Worm (Caenorhabditis elegans): ENCODE measurements around the gene taf-6.2.

DNA sequence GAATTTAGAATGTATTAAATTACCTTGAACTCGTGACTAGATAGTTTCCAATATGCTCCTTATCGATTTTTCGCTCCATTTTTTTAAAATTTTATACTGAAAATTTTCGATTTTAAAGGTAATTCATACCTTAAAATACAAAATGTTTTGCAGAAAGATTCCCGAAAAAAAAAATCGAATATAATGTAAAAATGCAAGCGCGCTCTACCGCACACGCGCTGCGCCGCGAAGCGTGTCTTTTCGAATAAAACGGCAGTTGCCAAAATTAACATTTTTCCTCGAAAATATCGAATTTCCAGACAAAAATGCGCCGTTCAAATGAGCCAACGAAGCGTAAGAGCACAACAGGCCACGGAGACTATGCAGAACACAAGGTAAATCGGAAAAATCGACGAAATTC, at the start of gene taf-6.2, which contains the start of gene Y37E11AL.3:
- TF ChIP-seq alr-1 (tag; optimal IDR thresholded peaks at IDR 0.05): no peak
- peak; percentile 93 for TF ChIP-seq gmeb-1 (tag; optimal IDR thresholded peaks at IDR 0.05)
- no peak for TF ChIP-seq aly-2 (tag; optimal IDR thresholded peaks at IDR 0.05)
- no peak for TF ChIP-seq nhr-77 (tag; optimal IDR thresholded peaks at IDR 0.05)
- TF ChIP-seq ztf-4 (tag; optimal IDR thresholded peaks at IDR 0.05): no peak
- TF ChIP-seq sem-4 (tag; optimal IDR thresholded peaks at IDR 0.05): no peak
- TF ChIP-seq peb-1 (tag; optimal IDR thresholded peaks at IDR 0.05): no peak
- peak; percentile 73 for TF ChIP-seq C34F6.9 (tag; optimal IDR thresholded peaks at IDR 0.05)

Measured in whole organism, L2 larva.